Worm (Caenorhabditis elegans) whole organism, midembryonic: Measurements from ENCODE around the gene C09F5.1.

Source experiments
- T22C8.4 ChIP-seq: fragments of 200-800 bp; sonication (Bioruptor generic); IDR thresholded peaks from 2 replicates; pipeline ENCODE4 v1.3.6; 2022; ENCODE audit warnings: missing genetic modification characterization, missing compliant biosample characterization
- flt-1 ChIP-seq: fragments of 200-800 bp; sonication (Bioruptor generic); IDR thresholded peaks from 2 replicates; pipeline ENCODE4 v1.3.6; 2022; ENCODE audit warnings: missing genetic modification characterization, missing compliant biosample characterization
- klf-2 ChIP-seq: fragments of 200-800 bp; sonication (Bioruptor generic); conservative IDR thresholded peaks from 2 replicates; pipeline ENCODE4 v1.3.6; 2022; ENCODE audit warnings: missing genetic modification reagents, missing genetic modification characterization, missing compliant biosample characterization
- med-1 ChIP-seq: sonication (generic microtip); optimal IDR thresholded peaks from 2 replicates; lab custom pipeline; 2017; ENCODE audit warnings: missing genetic modification characterization, mild to moderate bottlenecking, missing compliant biosample characterization, antibody characterized with exemption, missing genetic modification reagents; ENCODE audit not compliant: insufficient read depth
- tab-1 ChIP-seq: fragments of 200-800 bp; sonication (Bioruptor generic); IDR thresholded peaks from 2 replicates; pipeline ENCODE4 v1.3.6; 2022; ENCODE audit warnings: missing genetic modification characterization, missing compliant biosample characterization
- ztf-23 ChIP-seq: fragments of 200-800 bp; sonication (Bioruptor generic); IDR thresholded peaks from 2 replicates; pipeline ENCODE4 v1.3.6; 2022; ENCODE audit warnings: missing genetic modification reagents, missing genetic modification characterization, missing compliant biosample characterization
- ztf-29 ChIP-seq: fragments of 200-800 bp; sonication (Bioruptor generic); IDR thresholded peaks from 2 replicates; pipeline ENCODE4 v1.3.6; 2022; ENCODE audit warnings: missing genetic modification reagents, missing genetic modification characterization, missing compliant biosample characterization

ce11 chrIII:617467-617866 is 41.0 kb upstream of the C09F5.1 start, which contains the start of gene T19C3.2:
- TF ChIP-seq klf-2 (no peak), ztf-29 (GFP tag; lab: Robert Waterston, UW) (no peak), med-1 (GFP tag; lab: Kevin White, UChicago) (no peak), flt-1 (GFP tag; lab: Robert Waterston, UW) (no peak), ztf-23 (no peak), T22C8.4 (GFP tag; lab: Robert Waterston, UW) (no peak), tab-1 (no peak)
